Worm (Caenorhabditis elegans) whole organism, L2 larva: Measurements from ENCODE around the gene F21C10.10.

Source experiments
- C34F6.9 ChIP-seq: fragments of 150-350 bp; optimal IDR thresholded peaks from 2 replicates; lab custom pipeline; 2014; ENCODE audit warnings: missing biosample characterization, missing genetic modification characterization
- F13H6.1 ChIP-seq: sonication (generic microtip); optimal IDR thresholded peaks from 2 replicates; lab custom pipeline; 2016; ENCODE audit warnings: missing genetic modification characterization, missing compliant biosample characterization
- R02D3.7 ChIP-seq: fragments of 150-350 bp; optimal IDR thresholded peaks from 2 replicates; lab custom pipeline; 2014; ENCODE audit warnings: missing biosample characterization, missing genetic modification characterization
- Y55F3AM.14 ChIP-seq: fragments of 200-800 bp; sonication (Bioruptor generic); optimal IDR thresholded peaks from 2 replicates; lab custom pipeline; 2018; ENCODE audit warnings: mild to moderate bottlenecking, missing genetic modification characterization, missing compliant biosample characterization
- ZK546.5 ChIP-seq: sonication (generic microtip); optimal IDR thresholded peaks from 2 replicates; lab custom pipeline; 2017; ENCODE audit warnings: missing biosample characterization, missing genetic modification characterization
- alr-1 ChIP-seq: fragments of 150-350 bp; optimal IDR thresholded peaks from 2 replicates; lab custom pipeline; 2014; ENCODE audit warnings: missing biosample characterization, missing genetic modification characterization
- aly-2 ChIP-seq: fragments of 150-350 bp; optimal IDR thresholded peaks from 2 replicates; lab custom pipeline; 2014; ENCODE audit warnings: missing biosample characterization, missing genetic modification characterization
- ama-1 ChIP-seq: fragments of 150-350 bp; optimal IDR thresholded peaks from 2 replicates; lab custom pipeline; 2018; ENCODE audit warnings: inconsistent platforms
- blmp-1 ChIP-seq: sonication (generic microtip); optimal IDR thresholded peaks from 2 replicates; lab custom pipeline; 2017; ENCODE audit warnings: missing genetic modification characterization, mild to moderate bottlenecking, missing compliant biosample characterization, antibody characterized with exemption, moderate library complexity; ENCODE audit not compliant: insufficient read depth
- ceh-16 ChIP-seq: fragments of 150-350 bp; optimal IDR thresholded peaks from 2 replicates; lab custom pipeline; 2014; ENCODE audit warnings: missing biosample characterization, missing genetic modification characterization
- ceh-82 ChIP-seq: fragments of 150-350 bp; optimal IDR thresholded peaks from 2 replicates; lab custom pipeline; 2014; ENCODE audit warnings: missing biosample characterization, missing genetic modification characterization
- crh-2 ChIP-seq: sonication (generic microtip); optimal IDR thresholded peaks from 2 replicates; lab custom pipeline; 2017; ENCODE audit warnings: missing biosample characterization, missing genetic modification characterization
- dmd-4 ChIP-seq: sonication (generic microtip); optimal IDR thresholded peaks from 2 replicates; lab custom pipeline; 2017; ENCODE audit warnings: missing biosample characterization, missing genetic modification characterization
- egl-27 ChIP-seq: sonication (generic microtip); optimal IDR thresholded peaks from 3 replicates; lab custom pipeline; 2017; ENCODE audit warnings: missing biosample characterization, missing genetic modification reagents, missing genetic modification characterization
- elt-1 ChIP-seq: fragments of 150-350 bp; optimal IDR thresholded peaks from 2 replicates; lab custom pipeline; 2014; ENCODE audit warnings: missing biosample characterization, missing genetic modification characterization
- elt-3 ChIP-seq: sonication (generic microtip); optimal IDR thresholded peaks from 2 replicates; lab custom pipeline; 2017; ENCODE audit warnings: missing biosample characterization, missing genetic modification characterization
- fos-1 ChIP-seq: fragments of 150-350 bp; optimal IDR thresholded peaks from 2 replicates; lab custom pipeline; 2014; ENCODE audit warnings: missing biosample characterization, missing genetic modification characterization
- gmeb-1 ChIP-seq: fragments of 150-350 bp; optimal IDR thresholded peaks from 2 replicates; lab custom pipeline; 2014; ENCODE audit warnings: missing biosample characterization, missing genetic modification characterization
- lin-11 ChIP-seq: fragments of 150-350 bp; sonication (generic microtip); optimal IDR thresholded peaks from 2 replicates; lab custom pipeline; 2014; ENCODE audit warnings: missing biosample characterization, missing genetic modification characterization, inconsistent platforms, mixed read lengths
- lin-13 ChIP-seq: fragments of 150-350 bp; optimal IDR thresholded peaks from 2 replicates; lab custom pipeline; 2014; ENCODE audit warnings: missing biosample characterization, missing genetic modification reagents, missing genetic modification characterization
- lin-39 ChIP-seq: fragments of 150-350 bp; optimal IDR thresholded peaks from 2 replicates; lab custom pipeline; 2014; ENCODE audit warnings: missing biosample characterization, missing genetic modification reagents, missing genetic modification characterization
- lsy-2 ChIP-seq, 2 experiments: fragments of 150-350 bp in 1 of 2; sonication (generic microtip) in 1 of 2; optimal IDR thresholded peaks; 2 replicates each; lab custom pipeline; 2014 to 2017; ENCODE audit warnings: missing biosample characterization in 2 of 2, missing genetic modification characterization in 2 of 2
- mab-5 ChIP-seq: fragments of 150-350 bp; optimal IDR thresholded peaks from 2 replicates; lab custom pipeline; 2014; ENCODE audit warnings: missing biosample characterization, missing genetic modification characterization
- mbf-1 ChIP-seq: sonication (generic microtip); optimal IDR thresholded peaks from 2 replicates; lab custom pipeline; 2017; ENCODE audit warnings: missing biosample characterization, missing genetic modification characterization
- mdl-1 ChIP-seq, 2 experiments: fragments of 150-350 bp in 1 of 2; sonication (generic microtip) in 1 of 2; optimal IDR thresholded peaks; 2 replicates each; lab custom pipeline; 2017; ENCODE audit warnings: missing biosample characterization in 2 of 2, missing genetic modification characterization in 2 of 2
- nhr-10 ChIP-seq: sonication (generic microtip); optimal IDR thresholded peaks from 2 replicates; lab custom pipeline; 2017; ENCODE audit warnings: missing biosample characterization, missing genetic modification characterization
- nhr-11 ChIP-seq: fragments of 150-350 bp; optimal IDR thresholded peaks from 2 replicates; lab custom pipeline; 2014; ENCODE audit warnings: missing biosample characterization, missing genetic modification characterization
- nhr-12 ChIP-seq: fragments of 150-350 bp; optimal IDR thresholded peaks from 2 replicates; lab custom pipeline; 2014; ENCODE audit warnings: missing biosample characterization, missing genetic modification characterization
- nhr-129 ChIP-seq: fragments of 150-350 bp; optimal IDR thresholded peaks from 2 replicates; lab custom pipeline; 2014; ENCODE audit warnings: missing biosample characterization, missing genetic modification characterization
- nhr-21 ChIP-seq: fragments of 150-350 bp; optimal IDR thresholded peaks from 2 replicates; lab custom pipeline; 2014; ENCODE audit warnings: missing biosample characterization, missing genetic modification characterization
- nhr-23 ChIP-seq: fragments of 150-350 bp; optimal IDR thresholded peaks from 2 replicates; lab custom pipeline; 2014; ENCODE audit warnings: missing biosample characterization, missing genetic modification reagents, missing genetic modification characterization
- nhr-237 ChIP-seq: fragments of 150-350 bp; optimal IDR thresholded peaks from 2 replicates; lab custom pipeline; 2014; ENCODE audit warnings: missing biosample characterization, missing genetic modification characterization
- nhr-25 ChIP-seq: fragments of 150-350 bp; sonication (generic microtip); optimal IDR thresholded peaks from 3 replicates; lab custom pipeline; 2014; ENCODE audit warnings: missing biosample characterization, missing genetic modification characterization
- nhr-6 ChIP-seq: fragments of 150-350 bp; optimal IDR thresholded peaks from 2 replicates; lab custom pipeline; 2014; ENCODE audit warnings: missing biosample characterization, missing genetic modification characterization
- nhr-77 ChIP-seq: fragments of 150-350 bp; optimal IDR thresholded peaks from 2 replicates; lab custom pipeline; 2014; ENCODE audit warnings: missing biosample characterization, missing genetic modification characterization
- peb-1 ChIP-seq: fragments of 150-350 bp; optimal IDR thresholded peaks from 2 replicates; lab custom pipeline; 2014; ENCODE audit warnings: missing biosample characterization, missing genetic modification characterization
- sem-4 ChIP-seq: fragments of 150-350 bp; optimal IDR thresholded peaks from 2 replicates; lab custom pipeline; 2014; ENCODE audit warnings: missing biosample characterization, missing genetic modification reagents, missing genetic modification characterization
- skn-1 ChIP-seq: sonication (generic microtip); optimal IDR thresholded peaks from 2 replicates; lab custom pipeline; 2017; ENCODE audit warnings: missing biosample characterization, missing genetic modification characterization
- sma-3 ChIP-seq: sonication (generic microtip); optimal IDR thresholded peaks from 2 replicates; lab custom pipeline; 2016; ENCODE audit warnings: missing genetic modification reagents, missing genetic modification characterization, missing compliant biosample characterization
- sma-9 ChIP-seq, 2 experiments: fragments of 150-350 bp in 1 of 2; sonication (generic microtip) in 1 of 2; optimal IDR thresholded peaks; 2 replicates each; lab custom pipeline; 2014 to 2016; ENCODE audit warnings: missing genetic modification characterization in 2 of 2, mild to moderate bottlenecking in 1 of 2, missing biosample characterization in 1 of 2, missing compliant biosample characterization in 1 of 2, missing genetic modification reagents in 1 of 2, moderate library complexity in 1 of 2
- snpc-4 ChIP-seq: fragments of 150-350 bp; optimal IDR thresholded peaks from 2 replicates; lab custom pipeline; 2014; ENCODE audit warnings: missing biosample characterization, missing genetic modification characterization
- unc-39 ChIP-seq: fragments of 150-350 bp; optimal IDR thresholded peaks from 2 replicates; lab custom pipeline; 2014; ENCODE audit warnings: missing biosample characterization, missing genetic modification characterization
- unc-55 ChIP-seq: fragments of 150-350 bp; sonication (generic microtip); optimal IDR thresholded peaks from 3 replicates; lab custom pipeline; 2014; ENCODE audit warnings: missing biosample characterization, missing genetic modification reagents, missing genetic modification characterization
- unc-62 ChIP-seq: fragments of 150-350 bp; optimal IDR thresholded peaks from 2 replicates; lab custom pipeline; 2014; ENCODE audit warnings: missing biosample characterization, missing genetic modification reagents, missing genetic modification characterization
- zag-1 ChIP-seq: fragments of 150-350 bp; optimal IDR thresholded peaks from 2 replicates; lab custom pipeline; 2014; ENCODE audit warnings: missing biosample characterization, missing genetic modification characterization
- ztf-1 ChIP-seq: fragments of 200-800 bp; sonication (Bioruptor generic); conservative IDR thresholded peaks from 2 replicates; pipeline ENCODE4 v1.3.6; 2022; ENCODE audit warnings: missing genetic modification characterization, missing compliant biosample characterization
- ztf-11 ChIP-seq: sonication (generic microtip); optimal IDR thresholded peaks from 2 replicates; lab custom pipeline; 2017; ENCODE audit warnings: missing biosample characterization, missing genetic modification characterization
- ztf-4 ChIP-seq: fragments of 150-350 bp; optimal IDR thresholded peaks from 2 replicates; lab custom pipeline; 2014; ENCODE audit warnings: missing biosample characterization, missing genetic modification characterization

Gene F21C10.10

DNA sequence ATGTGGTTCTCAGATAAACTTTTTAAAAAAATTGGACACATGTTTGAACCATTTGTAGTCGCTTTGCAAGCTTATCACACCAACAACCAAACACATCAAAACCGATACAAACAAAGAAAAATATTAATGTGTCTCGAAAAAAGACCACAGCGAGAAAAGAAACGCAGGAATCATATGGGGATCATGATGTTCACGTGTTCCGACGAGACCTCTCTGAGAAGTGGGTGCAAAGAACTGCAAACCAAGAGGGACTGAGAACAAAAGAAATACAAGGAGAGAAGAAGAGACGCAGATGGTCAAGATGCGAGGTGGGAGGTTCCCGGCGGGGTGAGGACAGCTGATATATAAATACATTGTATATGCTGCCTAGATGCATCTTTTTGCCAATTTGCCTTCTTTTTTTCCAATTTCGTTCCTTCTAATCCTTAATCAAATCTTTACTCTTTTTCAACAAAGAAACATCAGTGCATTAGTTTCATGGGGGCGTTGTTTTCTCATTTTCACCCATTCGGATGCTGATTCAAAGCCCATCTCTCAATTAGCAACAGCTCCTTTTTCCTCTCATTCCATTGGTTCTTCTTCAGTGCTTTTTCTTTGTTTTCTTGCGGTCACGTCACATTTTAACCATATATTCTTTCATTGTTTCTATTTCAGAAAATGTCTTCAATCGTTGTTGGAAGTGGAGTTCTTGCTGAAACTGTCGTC is at the start of gene F21C10.10:
F21C10.10 (plus strand) TSS at position 655 of the 705 bp plus-strand sequence.
- TF ChIP-seq nhr-25 (tag; lab: Kevin White, UChicago) (peak; percentile 97), zag-1 (tag; lab: Kevin White, UChicago) (no peak), ceh-16 (no peak), Y55F3AM.14 (GFP tag; lab: Kevin White, UChicago) (peak; percentile 88), nhr-23 (tag; lab: Kevin White, UChicago) (no peak), lin-11 (tag; lab: Kevin White, UChicago) (no peak), nhr-12 (tag; lab: Kevin White, UChicago) (no peak), skn-1 (no peak), blmp-1 (tag; lab: Kevin White, UChicago) (peak; percentile 72), nhr-129 (tag; lab: Kevin White, UChicago) (peak; percentile 88), ztf-1 (no peak), snpc-4 (tag; lab: Kevin White, UChicago) (peak; percentile 68), crh-2 (tag; lab: Kevin White, UChicago) (peak; percentile 88), lin-13 (GFP tag; lab: Kevin White, UChicago) (peak; percentile 73), nhr-10 (tag; lab: Kevin White, UChicago) (no peak), R02D3.7 (tag; lab: Kevin White, UChicago) (no peak), unc-55 (GFP tag; lab: Kevin White, UChicago) (peak; percentile 29), mbf-1 (tag; lab: Kevin White, UChicago) (no peak), mdl-1 (tag; optimal IDR thresholded peaks at IDR 0.05; lab: Kevin White, UChicago) (peak; percentile 63 to 89), nhr-21 (tag; lab: Kevin White, UChicago) (peak; percentile 96), dmd-4 (tag; lab: Kevin White, UChicago) (no peak), sma-9 (GFP tag; optimal IDR thresholded peaks at IDR 0.05; lab: Kevin White, UChicago) (peak; percentile 99), sma-9 (tag; optimal IDR thresholded peaks at IDR 0.05; lab: Kevin White, UChicago) (peak; percentile 34), nhr-77 (tag; lab: Kevin White, UChicago) (no peak), mab-5 (tag; lab: Kevin White, UChicago) (peak; percentile 17), alr-1 (tag; lab: Kevin White, UChicago) (no peak), F13H6.1 (tag; lab: Kevin White, UChicago) (peak; percentile 96), elt-3 (tag; lab: Kevin White, UChicago) (no peak), sem-4 (tag; lab: Kevin White, UChicago) (peak; percentile 77), unc-39 (tag; lab: Kevin White, UChicago) (no peak), ama-1 (lab: Kevin White, UChicago) (no peak), lin-39 (tag; lab: Kevin White, UChicago) (no peak), nhr-237 (tag; lab: Kevin White, UChicago) (no peak), lsy-2 (tag; optimal IDR thresholded peaks at IDR 0.05; lab: Kevin White, UChicago) (peak in 1 of 2 experiments; percentile 85), egl-27 (tag; lab: Kevin White, UChicago) (peak; percentile 85), ceh-82 (no peak), ztf-4 (peak; percentile 86), elt-1 (no peak), C34F6.9 (tag; lab: Kevin White, UChicago) (peak; percentile 86), sma-3 (GFP tag; lab: Kevin White, UChicago) (peak; percentile 93), fos-1 (peak; percentile 70), ztf-11 (tag; lab: Kevin White, UChicago) (no peak), nhr-6 (tag; lab: Kevin White, UChicago) (peak; percentile 85), nhr-11 (no peak), aly-2 (no peak), peb-1 (no peak), gmeb-1 (peak; percentile 73), ZK546.5 (tag; lab: Kevin White, UChicago) (no peak), unc-62 (GFP tag; lab: Kevin White, UChicago) (no peak)
